Fruit fly (Drosophila melanogaster): ENCODE data around the gene CG6059.

Gene CG6059

dm6 chr3R:27137914-27138323 is 13.4 kb upstream of the CG6059 start:
- TF ChIP-seq Ets97D (GFP tag; optimal IDR thresholded peaks at IDR 0.05) (no peak), Dbx (GFP tag; IDR thresholded peaks at IDR 0.05) (no peak), CG2199 (GFP tag; IDR thresholded peaks at IDR 0.05) (peak; percentile 64; the same call in 1 of the 3 replicates), MTF-1 (GFP tag; optimal IDR thresholded peaks at IDR 0.05; ENCODE audit: borderline replicate concordance) (no peak), CG9727 (GFP tag; optimal IDR thresholded peaks at IDR 0.05) (no peak), ase (GFP tag; IDR thresholded peaks at IDR 0.05) (no peak), D (optimal IDR thresholded peaks at IDR 0.05) (no peak), D (GFP tag; optimal IDR thresholded peaks at IDR 0.05) (peak; percentile 60), Neu2 (GFP tag; optimal IDR thresholded peaks at IDR 0.05; ENCODE audit: borderline replicate concordance) (no peak), CG4854 (GFP tag; optimal IDR thresholded peaks at IDR 0.05) (no peak), CG15514 (GFP tag; optimal IDR thresholded peaks at IDR 0.05) (no peak), lab (GFP tag; optimal IDR thresholded peaks at IDR 0.05) (peak; percentile 33), CG12219 (GFP tag; optimal IDR thresholded peaks at IDR 0.05) (no peak), tio (GFP tag; optimal IDR thresholded peaks at IDR 0.05) (no peak), kay (GFP tag; optimal IDR thresholded peaks at IDR 0.05) (no peak), amos (GFP tag; IDR thresholded peaks at IDR 0.05; ENCODE audit: partially characterized antibody) (no peak), HmgZ (tag; optimal IDR thresholded peaks at IDR 0.05) (no peak), bigmax (GFP tag; optimal IDR thresholded peaks at IDR 0.05) (peak; percentile 23), CG14441 (GFP tag; IDR thresholded peaks at IDR 0.05) (no peak), MBD-R2 (GFP tag; IDR thresholded peaks at IDR 0.05) (no peak), CG8924 (tag; optimal IDR thresholded peaks at IDR 0.05) (peak; percentile 24), H15 (GFP tag; IDR thresholded peaks at IDR 0.05) (no peak), CG7372 (GFP tag; IDR thresholded peaks at IDR 0.05) (peak; percentile 41), C15 (GFP tag; IDR thresholded peaks at IDR 0.05) (no peak), odd (GFP tag; optimal IDR thresholded peaks at IDR 0.05) (peak; percentile 63), CG14965 (GFP tag; optimal IDR thresholded peaks at IDR 0.05; ENCODE audit: borderline replicate concordance) (no peak), CG3838 (GFP tag; optimal IDR thresholded peaks at IDR 0.05) (peak; percentile 22), CG10147 (GFP tag; optimal IDR thresholded peaks at IDR 0.05) (no peak), usp (GFP tag; optimal IDR thresholded peaks at IDR 0.05) (no peak), Mrtf (GFP tag; IDR thresholded peaks at IDR 0.05) (no peak), CG11247 (GFP tag; IDR thresholded peaks at IDR 0.05) (no peak), CG12942 (GFP tag; optimal IDR thresholded peaks at IDR 0.05) (no peak), dati (GFP tag; IDR thresholded peaks at IDR 0.05) (no peak), B-H1 (GFP tag; IDR thresholded peaks at IDR 0.05) (no peak), Blimp-1 (GFP tag; optimal IDR thresholded peaks at IDR 0.05) (peak; percentile 49), Max (GFP tag; optimal IDR thresholded peaks at IDR 0.05) (no peak), CG2202 (tag; optimal IDR thresholded peaks at IDR 0.05) (peak; percentile 34), CG15696 (tag; optimal IDR thresholded peaks at IDR 0.05) (no peak), Gsc (GFP tag; IDR thresholded peaks at IDR 0.05) (no peak), gcm (GFP tag; optimal IDR thresholded peaks at IDR 0.05) (peak; percentile 49), Elba2 (GFP tag; optimal IDR thresholded peaks at IDR 0.05) (no peak), CG14710 (tag; optimal IDR thresholded peaks at IDR 0.05) (peak; percentile 26), onecut (GFP tag; IDR thresholded peaks at IDR 0.05) (no peak), ewg (GFP tag; optimal IDR thresholded peaks at IDR 0.05) (peak; percentile 22), CG17361 (GFP tag; IDR thresholded peaks at IDR 0.05) (peak; percentile 56; the same call in 2 of the 3 replicates), nau (GFP tag; optimal IDR thresholded peaks at IDR 0.05) (peak; percentile 45), Deaf1 (tag; optimal IDR thresholded peaks at IDR 0.05) (no peak), CG7839 (tag; optimal IDR thresholded peaks at IDR 0.05) (no peak), al (GFP tag; IDR thresholded peaks at IDR 0.05) (no peak), fd3F (GFP tag; optimal IDR thresholded peaks at IDR 0.05) (no peak), Hr78 (GFP tag; optimal IDR thresholded peaks at IDR 0.05) (peak in 1 of 2 experiments; percentile 68)
